Worm (Caenorhabditis elegans) whole organism, late embryonic: Measurements from ENCODE around the gene ZK512.1.

Source experiments
- C38D4.7 ChIP-seq: fragments of 200-800 bp; sonication (Bioruptor generic); optimal IDR thresholded peaks from 2 replicates; lab custom pipeline; 2018; ENCODE audit warnings: mild to moderate bottlenecking, missing genetic modification characterization, moderate library complexity, missing compliant biosample characterization
- F13H6.1 ChIP-seq: sonication (generic microtip); optimal IDR thresholded peaks from 2 replicates; lab custom pipeline; 2016; ENCODE audit warnings: missing genetic modification characterization, missing compliant biosample characterization
- K09A11.1 ChIP-seq: sonication (generic microtip); optimal IDR thresholded peaks from 2 replicates; lab custom pipeline; 2017; ENCODE audit warnings: antibody characterized with exemption, mild to moderate bottlenecking, missing genetic modification characterization, missing compliant biosample characterization; ENCODE audit not compliant: insufficient read depth
- T23F11.4 ChIP-seq: fragments of 200-800 bp; sonication (Bioruptor generic); optimal IDR thresholded peaks from 2 replicates; lab custom pipeline; 2018; ENCODE audit warnings: mild to moderate bottlenecking, missing genetic modification characterization, missing compliant biosample characterization
- ahr-1 ChIP-seq: sonication (generic microtip); optimal IDR thresholded peaks from 2 replicates; lab custom pipeline; 2016; ENCODE audit warnings: missing genetic modification characterization, missing compliant biosample characterization
- ceh-19 ChIP-seq: fragments of 200-800 bp; sonication (Bioruptor generic); optimal IDR thresholded peaks from 2 replicates; lab custom pipeline; 2018; ENCODE audit warnings: mild to moderate bottlenecking, missing genetic modification characterization, missing compliant biosample characterization
- ceh-22 ChIP-seq: sonication (generic microtip); optimal IDR thresholded peaks from 2 replicates; lab custom pipeline; 2017; ENCODE audit warnings: missing biosample characterization, missing genetic modification characterization
- ceh-31 ChIP-seq: sonication (generic microtip); optimal IDR thresholded peaks from 2 replicates; lab custom pipeline; 2016; ENCODE audit warnings: missing genetic modification characterization, missing compliant biosample characterization
- ceh-45 ChIP-seq: fragments of 200-800 bp; sonication (Bioruptor generic); IDR thresholded peaks from 2 replicates; pipeline ENCODE4 v1.3.6; 2022; ENCODE audit warnings: missing genetic modification reagents, missing genetic modification characterization, missing compliant biosample characterization
- ceh-48 ChIP-seq: sonication (generic microtip); optimal IDR thresholded peaks from 2 replicates; lab custom pipeline; 2016; ENCODE audit warnings: missing genetic modification characterization, inconsistent platforms, missing compliant biosample characterization
- ceh-6 ChIP-seq: fragments of 200-800 bp; sonication (Bioruptor generic); optimal IDR thresholded peaks from 2 replicates; lab custom pipeline; 2018; ENCODE audit warnings: mild to moderate bottlenecking, missing genetic modification characterization, missing compliant biosample characterization
- che-1 ChIP-seq: sonication (generic microtip); optimal IDR thresholded peaks from 2 replicates; lab custom pipeline; 2016; ENCODE audit warnings: mild to moderate bottlenecking, missing genetic modification characterization, missing compliant biosample characterization
- dmd-4 ChIP-seq: sonication (generic microtip); optimal IDR thresholded peaks from 2 replicates; lab custom pipeline; 2016; ENCODE audit warnings: borderline replicate concordance, missing genetic modification characterization, missing compliant biosample characterization
- elt-2 ChIP-seq: sonication (generic microtip); optimal IDR thresholded peaks from 2 replicates; lab custom pipeline; 2016; ENCODE audit warnings: missing genetic modification reagents, missing genetic modification characterization, missing compliant biosample characterization
- elt-4 ChIP-seq: sonication (generic microtip); optimal IDR thresholded peaks from 2 replicates; lab custom pipeline; 2016; ENCODE audit warnings: missing genetic modification characterization, missing compliant biosample characterization
- eyg-1 ChIP-seq: sonication (generic microtip); optimal IDR thresholded peaks from 2 replicates; lab custom pipeline; 2016; ENCODE audit warnings: missing genotype, missing genetic modification characterization, missing compliant biosample characterization
- fax-1 ChIP-seq: sonication (generic microtip); optimal IDR thresholded peaks from 2 replicates; lab custom pipeline; 2016; ENCODE audit warnings: missing genotype, missing genetic modification characterization, missing compliant biosample characterization
- hlh-15 ChIP-seq: sonication (generic microtip); optimal IDR thresholded peaks from 2 replicates; lab custom pipeline; 2016; ENCODE audit warnings: missing genetic modification characterization, missing compliant biosample characterization
- hlh-30 ChIP-seq: sonication (generic microtip); optimal IDR thresholded peaks from 2 replicates; lab custom pipeline; 2017; ENCODE audit warnings: antibody characterized with exemption, missing genetic modification characterization, missing compliant biosample characterization; ENCODE audit not compliant: insufficient read depth
- hlh-6 ChIP-seq: sonication (generic microtip); optimal IDR thresholded peaks from 2 replicates; lab custom pipeline; 2016; ENCODE audit warnings: missing genotype, missing genetic modification characterization, missing compliant biosample characterization
- hlh-8 ChIP-seq: sonication (generic microtip); optimal IDR thresholded peaks from 2 replicates; lab custom pipeline; 2016; ENCODE audit warnings: missing genotype, missing genetic modification characterization, missing compliant biosample characterization
- madf-2 ChIP-seq: sonication (generic microtip); optimal IDR thresholded peaks from 2 replicates; lab custom pipeline; 2017; ENCODE audit warnings: missing genetic modification characterization, missing compliant biosample characterization
- nfya-1 ChIP-seq: sonication (generic microtip); optimal IDR thresholded peaks from 2 replicates; lab custom pipeline; 2017; ENCODE audit warnings: missing genetic modification characterization, mild to moderate bottlenecking, missing compliant biosample characterization, antibody characterized with exemption, moderate library complexity
- npax-4 ChIP-seq: sonication (generic microtip); optimal IDR thresholded peaks from 2 replicates; lab custom pipeline; 2016; ENCODE audit warnings: missing genetic modification characterization, missing compliant biosample characterization
- pag-3 ChIP-seq: sonication (generic microtip); optimal IDR thresholded peaks from 2 replicates; lab custom pipeline; 2016; ENCODE audit warnings: missing compliant biosample characterization, missing genetic modification characterization, borderline replicate concordance
- pat-9 ChIP-seq: fragments of 200-800 bp; sonication (Bioruptor generic); optimal IDR thresholded peaks from 2 replicates; lab custom pipeline; 2018; ENCODE audit warnings: mild to moderate bottlenecking, missing genetic modification characterization, moderate library complexity, missing compliant biosample characterization
- pax-1 ChIP-seq: fragments of 150-350 bp; optimal IDR thresholded peaks from 2 replicates; lab custom pipeline; 2014; ENCODE audit warnings: missing biosample characterization, missing genetic modification characterization
- pha-2 ChIP-seq: sonication (generic microtip); optimal IDR thresholded peaks from 2 replicates; lab custom pipeline; 2017; ENCODE audit warnings: mild to moderate bottlenecking, missing genetic modification characterization, missing compliant biosample characterization
- pqm-1 ChIP-seq: sonication (generic microtip); optimal IDR thresholded peaks from 2 replicates; lab custom pipeline; 2016; ENCODE audit warnings: missing genetic modification characterization, missing compliant biosample characterization
- pros-1 ChIP-seq: fragments of 150-350 bp; optimal IDR thresholded peaks from 2 replicates; lab custom pipeline; 2014; ENCODE audit warnings: missing biosample characterization, missing genetic modification reagents, missing genetic modification characterization
- ref-2 ChIP-seq: sonication (generic microtip); optimal IDR thresholded peaks from 2 replicates; lab custom pipeline; 2016; ENCODE audit warnings: missing genetic modification characterization, missing compliant biosample characterization
- rnt-1 ChIP-seq: sonication (generic microtip); optimal IDR thresholded peaks from 2 replicates; lab custom pipeline; 2016; ENCODE audit warnings: missing genetic modification characterization, missing compliant biosample characterization
- sox-4 ChIP-seq: sonication (generic microtip); optimal IDR thresholded peaks from 2 replicates; lab custom pipeline; 2017; ENCODE audit warnings: mild to moderate bottlenecking, missing genetic modification characterization, inconsistent platforms, missing compliant biosample characterization
- tbx-2 ChIP-seq: sonication (generic microtip); optimal IDR thresholded peaks from 2 replicates; lab custom pipeline; 2016; ENCODE audit warnings: missing genetic modification characterization, missing compliant biosample characterization
- unc-86 ChIP-seq: sonication (generic microtip); optimal IDR thresholded peaks from 2 replicates; lab custom pipeline; 2016; ENCODE audit warnings: missing genetic modification characterization, missing compliant biosample characterization
- zip-5 ChIP-seq: sonication (generic microtip); optimal IDR thresholded peaks from 2 replicates; lab custom pipeline; 2016; ENCODE audit warnings: missing genetic modification characterization, missing compliant biosample characterization

The ZK512.1 gene

ce11 chrIII:9118921-9119606, 4.3 kb downstream of the ZK512.1 start, which contains the start of gene ced-11:
ced-11 (plus strand) TSS chrIII:9119556.
- TF ChIP-seq ref-2 (tag; lab: Kevin White, UChicago) = no peak
- TF ChIP-seq elt-4 (tag; lab: Kevin White, UChicago) = no peak
- no peak for TF ChIP-seq sox-4 (tag; lab: Kevin White, UChicago)
- TF ChIP-seq T23F11.4 (GFP tag; lab: Kevin White, UChicago) = no peak
- no peak for TF ChIP-seq elt-2 (tag; lab: Kevin White, UChicago)
- TF ChIP-seq tbx-2 (tag; lab: Kevin White, UChicago) = no peak
- no peak for TF ChIP-seq hlh-15 (tag; lab: Kevin White, UChicago)

- TF ChIP-seq che-1 (tag; lab: Kevin White, UChicago) (no peak), pros-1 (tag; lab: Kevin White, UChicago) (no peak), ceh-31 (tag; lab: Kevin White, UChicago) (no peak), pax-1 (tag; lab: Kevin White, UChicago) (peak; percentile 34), dmd-4 (no peak)
Measured at ce11 chrIII:9125789-9126304, 11.1 kb downstream of the ZK512.1 start, which contains the start of gene sec-16A.1. sec-16A.1 (plus strand) TSS chrIII:9125839.

- TF ChIP-seq dmd-4 = no peak
- TF ChIP-seq npax-4 (tag; lab: Kevin White, UChicago) = no peak
- TF ChIP-seq pqm-1 = no peak
- TF ChIP-seq unc-86 (tag; lab: Kevin White, UChicago) = no peak
- TF ChIP-seq hlh-8 (tag; lab: Kevin White, UChicago) = no peak
- TF ChIP-seq tbx-2 (tag; lab: Kevin White, UChicago) = no peak
- no peak for TF ChIP-seq eyg-1 (tag; lab: Kevin White, UChicago)
- no peak for TF ChIP-seq hlh-6 (tag; lab: Kevin White, UChicago)
- no peak for TF ChIP-seq zip-5 (tag; lab: Kevin White, UChicago)
- no peak for TF ChIP-seq ceh-19
- no peak for TF ChIP-seq pag-3
- TF ChIP-seq ceh-31 (tag; lab: Kevin White, UChicago) = no peak
- no peak for TF ChIP-seq pat-9
- TF ChIP-seq F13H6.1 (tag; lab: Kevin White, UChicago) = no peak
- TF ChIP-seq madf-2 = no peak
Measured at ce11 chrIII:9130588-9130987, 15.8 kb downstream of the ZK512.1 start, which contains the start of gene ZK512.10. ZK512.10 (plus strand) TSS chrIII:9130888.

ce11 chrIII:9136587-9136986, 21.8 kb downstream of the ZK512.1 start, which contains the start of gene eat-4:
eat-4 (plus strand) TSS chrIII:9136887.
- no peak for TF ChIP-seq pros-1 (tag; lab: Kevin White, UChicago)
- TF ChIP-seq rnt-1 (tag; lab: Kevin White, UChicago) = no peak
- no peak for TF ChIP-seq pax-1 (tag; lab: Kevin White, UChicago)
- TF ChIP-seq pha-2 (tag; lab: Kevin White, UChicago) = no peak
- no peak for TF ChIP-seq ahr-1 (tag; lab: Kevin White, UChicago)
- no peak for TF ChIP-seq ceh-48 (tag; lab: Kevin White, UChicago)
- no peak for TF ChIP-seq F13H6.1 (tag; lab: Kevin White, UChicago)
- TF ChIP-seq ceh-45 = no peak
- TF ChIP-seq hlh-30 (tag; lab: Kevin White, UChicago) = no peak
- no peak for TF ChIP-seq ceh-6 (GFP tag; lab: Kevin White, UChicago)
- no peak for TF ChIP-seq fax-1
- no peak for TF ChIP-seq pag-3
- TF ChIP-seq nfya-1 (tag; lab: Kevin White, UChicago) = no peak
- no peak for TF ChIP-seq che-1 (tag; lab: Kevin White, UChicago)
- no peak for TF ChIP-seq K09A11.1 (tag; lab: Kevin White, UChicago)
- TF ChIP-seq ceh-22 = no peak
- no peak for TF ChIP-seq C38D4.7 (GFP tag; lab: Kevin White, UChicago)
